Fruit fly (Drosophila melanogaster) whole organism, adult: Measurements from ENCODE around the gene CG10184.

Experiments
- CG11617 ChIP-seq: fragments of 200-800 bp; sonication (Bioruptor generic); optimal IDR thresholded peaks from 2 replicates; lab custom pipeline; 2017; ENCODE audit warnings: mild to moderate bottlenecking, missing biosample characterization, missing genetic modification reagents, missing genetic modification characterization
- CG12768 ChIP-seq: fragments of 200-800 bp; sonication (Bioruptor generic); optimal IDR thresholded peaks from 2 replicates; lab custom pipeline; 2017; ENCODE audit warnings: missing biosample characterization, missing genetic modification characterization, mild to moderate bottlenecking, moderate library complexity, missing genetic modification reagents
- CG14711 ChIP-seq: fragments of 200-800 bp; sonication (Bioruptor generic); optimal IDR thresholded peaks from 2 replicates; lab custom pipeline; 2018; ENCODE audit warnings: missing biosample characterization, mild to moderate bottlenecking, missing genetic modification characterization, moderate library complexity
- CG1620 ChIP-seq: fragments of 200-800 bp; sonication (Bioruptor generic); optimal IDR thresholded peaks from 2 replicates; lab custom pipeline; 2016; ENCODE audit warnings: missing biosample characterization, missing genetic modification characterization
- CG33017 ChIP-seq: fragments of 200-800 bp; sonication (Bioruptor generic); optimal IDR thresholded peaks from 2 replicates; lab custom pipeline; 2018; ENCODE audit warnings: missing biosample characterization, mild to moderate bottlenecking, missing genetic modification characterization, moderate library complexity
- CG5204 ChIP-seq: fragments of 200-800 bp; sonication (Bioruptor generic); optimal IDR thresholded peaks from 2 replicates; lab custom pipeline; 2016; ENCODE audit warnings: missing biosample characterization, missing genetic modification characterization
- CG7045 ChIP-seq: fragments of 200-800 bp; sonication (Bioruptor generic); optimal IDR thresholded peaks from 2 replicates; lab custom pipeline; 2017; ENCODE audit warnings: missing biosample characterization, mild to moderate bottlenecking, missing genetic modification characterization
- Clk ChIP-seq: fragments of 200-800 bp; sonication (Bioruptor generic); optimal IDR thresholded peaks from 2 replicates; lab custom pipeline; 2017; ENCODE audit warnings: missing biosample characterization, missing genetic modification characterization
- Crg-1 ChIP-seq: fragments of 200-800 bp; sonication (Bioruptor generic); optimal IDR thresholded peaks from 2 replicates; lab custom pipeline; 2016; ENCODE audit warnings: missing biosample characterization, missing genetic modification characterization
- Hr96 ChIP-seq: fragments of 200-800 bp; sonication (Bioruptor generic); optimal IDR thresholded peaks from 2 replicates; lab custom pipeline; 2016; ENCODE audit warnings: missing biosample characterization, missing genetic modification characterization
- Mnt ChIP-seq: fragments of 200-800 bp; sonication (Bioruptor generic); optimal IDR thresholded peaks from 2 replicates; lab custom pipeline; 2016; ENCODE audit warnings: missing biosample characterization, mild to moderate bottlenecking, missing genetic modification characterization
- bab1 ChIP-seq: fragments of 200-800 bp; sonication (Bioruptor generic); optimal IDR thresholded peaks from 3 replicates; lab custom pipeline; 2019; ENCODE audit warnings: missing biosample characterization, mild to moderate bottlenecking, missing genetic modification characterization, moderate library complexity
- cic ChIP-seq: fragments of 200-800 bp; sonication (Bioruptor generic); optimal IDR thresholded peaks from 2 replicates; lab custom pipeline; 2017; ENCODE audit warnings: missing biosample characterization, mild to moderate bottlenecking, missing genetic modification characterization, moderate library complexity
- cnc ChIP-seq, 2 experiments: fragments of >200 bp; optimal IDR thresholded peaks; 2 replicates each; lab custom pipeline; 2017
- kay ChIP-seq: fragments of 200-800 bp; sonication (Bioruptor generic); peaks from one replicate; lab custom pipeline; 2016; ENCODE audit warnings: missing biosample characterization, missing genetic modification characterization, borderline replicate concordance
- ovo ChIP-seq: fragments of 200-800 bp; sonication (Bioruptor generic); optimal IDR thresholded peaks from 2 replicates; lab custom pipeline; 2016; ENCODE audit warnings: missing biosample characterization, missing genetic modification characterization
- pad ChIP-seq: fragments of 200-800 bp; sonication (Bioruptor generic); optimal IDR thresholded peaks from 3 replicates; lab custom pipeline; 2017; ENCODE audit warnings: missing biosample characterization, missing genetic modification characterization, mild to moderate bottlenecking, moderate library complexity, missing genetic modification reagents
- toe ChIP-seq: fragments of 200-800 bp; sonication (Bioruptor generic); optimal IDR thresholded peaks from 2 replicates; lab custom pipeline; 2016; ENCODE audit warnings: missing biosample characterization, missing genetic modification characterization

CG10184 gene

DNA sequence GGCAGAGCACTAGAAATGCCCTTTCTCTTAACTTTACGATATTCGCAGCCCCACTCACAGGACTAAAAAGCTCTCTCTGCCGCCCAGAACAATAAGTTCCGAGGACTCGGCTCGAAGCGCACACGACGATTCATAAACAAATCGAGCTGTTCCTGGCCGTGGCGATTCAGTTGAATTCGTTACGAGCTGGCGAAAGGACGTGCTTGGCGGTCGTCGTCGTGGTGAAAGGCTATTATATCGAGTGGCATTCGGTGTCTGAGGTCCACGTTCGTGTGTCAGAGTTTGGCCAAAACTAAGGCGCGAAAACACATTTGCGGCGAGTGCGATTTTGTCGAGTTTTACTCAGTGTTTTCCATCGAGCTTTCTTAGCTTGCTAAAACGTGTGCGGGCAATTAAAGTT lies 48.1 kb downstream of the CG10184 start, which contains the start of gene beat-IV:
beat-IV (plus strand) TSS at position 169 of the 400 bp plus-strand sequence.
- no peak for TF ChIP-seq CG1620 (GFP tag; lab: Kevin White, UChicago)
- TF ChIP-seq Mnt (GFP tag; lab: Kevin White, UChicago): no peak
- TF ChIP-seq cnc (optimal IDR thresholded peaks at IDR 0.05; lab: Kevin White, UChicago): no peak
- no peak for TF ChIP-seq Crg-1 (GFP tag; lab: Kevin White, UChicago)
- TF ChIP-seq CG7045 (GFP tag; lab: Kevin White, UChicago): no peak
- no peak for TF ChIP-seq Hr96 (GFP tag; lab: Kevin White, UChicago)
- TF ChIP-seq CG5204 (GFP tag; lab: Kevin White, UChicago): no peak
- no peak for TF ChIP-seq CG11617 (GFP tag; lab: Kevin White, UChicago)
- no peak for TF ChIP-seq Clk
- TF ChIP-seq CG14711 (tag; lab: Kevin White, UChicago): no peak
- no peak for TF ChIP-seq toe (GFP tag; lab: Kevin White, UChicago)
- no peak for TF ChIP-seq CG33017 (tag; lab: Kevin White, UChicago)
- no peak for TF ChIP-seq bab1
- no peak for TF ChIP-seq CG12768 (GFP tag; lab: Kevin White, UChicago)
- no peak for TF ChIP-seq cic
- TF ChIP-seq ovo: no peak
- no peak for TF ChIP-seq pad (GFP tag; lab: Kevin White, UChicago)
- no peak for TF ChIP-seq kay

DNA sequence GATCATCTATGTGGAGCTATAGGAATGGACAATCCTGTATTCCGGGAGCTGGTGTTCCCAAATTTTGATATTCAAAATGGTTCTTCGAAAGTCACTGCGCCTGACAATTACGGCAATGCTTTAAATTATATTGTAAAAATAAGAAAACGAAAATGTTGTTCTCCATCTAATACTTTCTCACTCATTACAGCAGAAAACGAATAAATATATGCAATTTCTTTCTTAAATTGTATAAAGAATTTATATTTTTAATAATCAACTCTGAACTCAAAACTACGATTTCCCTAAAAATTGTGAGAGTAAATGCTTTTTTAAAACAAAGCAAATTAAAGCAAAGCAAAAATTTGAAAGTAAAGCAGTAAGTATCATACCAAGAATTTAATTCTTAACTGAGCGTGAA lies 48.5 kb downstream of the CG10184 start, which contains the start of gene CG10164:
CG10164 (minus strand) TSS at position 101 of the 400 bp plus-strand sequence.
- no peak for TF ChIP-seq Crg-1 (GFP tag; lab: Kevin White, UChicago)
